Worm (Caenorhabditis elegans): Measurements from ENCODE around the gene fbxc-7.

fbxc-7 gene

ce11 chrII:1001351-1001750 lies 46.6 kb downstream of the fbxc-7 start, which contains the start of the genes fbxb-30 and F45D11.5:
fbxb-30 (minus strand) TSS chrII:1001451.
F45D11.5 (plus strand) TSS chrII:1001702.
- TF ChIP-seq mep-1 (tag; optimal IDR thresholded peaks at IDR 0.05) (no peak), nhr-76 (tag; optimal IDR thresholded peaks at IDR 0.05) (no peak), ztf-11 (tag; optimal IDR thresholded peaks at IDR 0.05) (no peak), snpc-4 (tag; optimal IDR thresholded peaks at IDR 0.05) (no peak), M03D4.4 (tag; optimal IDR thresholded peaks at IDR 0.05) (no peak), blmp-1 (tag; optimal IDR thresholded peaks at IDR 0.05) (no peak), nhr-237 (tag; optimal IDR thresholded peaks at IDR 0.05) (no peak), sptf-1 (tag; optimal IDR thresholded peaks at IDR 0.05) (no peak), nhr-28 (tag; optimal IDR thresholded peaks at IDR 0.05) (no peak), ceh-39 (tag; optimal IDR thresholded peaks at IDR 0.05) (no peak), ces-1 (GFP tag; optimal IDR thresholded peaks at IDR 0.05) (no peak), unc-62 (GFP tag; optimal IDR thresholded peaks at IDR 0.05) (no peak), ham-2 (GFP tag; optimal IDR thresholded peaks at IDR 0.05) (no peak), drap-1 (GFP tag; optimal IDR thresholded peaks at IDR 0.05) (no peak), unc-39 (tag; optimal IDR thresholded peaks at IDR 0.05) (no peak), hlh-1 (tag; optimal IDR thresholded peaks at IDR 0.05) (no peak)
